Fruit fly (Drosophila melanogaster) whole organism, wandering third instar larva: ENCODE measurements around the gene CG14564.

Experiments
- Abd-B ChIP-seq: fragments of >200 bp; optimal IDR thresholded peaks from 2 replicates; lab custom pipeline; 2017; ENCODE audit warnings: missing biosample characterization, missing genetic modification characterization
- CG32264 ChIP-seq: fragments of 200-800 bp; sonication (Bioruptor generic); optimal IDR thresholded peaks from 2 replicates; lab custom pipeline; 2016; ENCODE audit warnings: missing biosample characterization, missing genetic modification characterization
- CG9705 ChIP-seq: fragments of 200-800 bp; sonication (Bioruptor generic); optimal IDR thresholded peaks from 2 replicates; lab custom pipeline; 2018; ENCODE audit warnings: missing biosample characterization, mild to moderate bottlenecking, missing genetic modification characterization
- CrebA ChIP-seq: fragments of 200-800 bp; sonication (Bioruptor generic); optimal IDR thresholded peaks from 2 replicates; lab custom pipeline; 2016; ENCODE audit warnings: missing biosample characterization, mild to moderate bottlenecking, missing genetic modification characterization, borderline replicate concordance
- Dfd ChIP-seq: fragments of >200 bp; optimal IDR thresholded peaks from 2 replicates; lab custom pipeline; 2017; ENCODE audit warnings: missing biosample characterization, missing genetic modification characterization
- Dif ChIP-seq: fragments of 200-275, 200-300 bp; sonication (Bioruptor generic); optimal IDR thresholded peaks from 2 replicates; lab custom pipeline; 2018; ENCODE audit warnings: missing biosample characterization, missing genetic modification characterization; ENCODE audit not compliant: partially characterized antibody
- GATAd ChIP-seq: sonication (Bioruptor generic); optimal IDR thresholded peaks from 2 replicates; lab custom pipeline; 2016; ENCODE audit warnings: missing biosample characterization, missing genetic modification characterization
- HLH106 ChIP-seq: fragments of 200-800 bp; optimal IDR thresholded peaks from 3 replicates; lab custom pipeline; 2019; ENCODE audit warnings: missing biosample characterization, mild to moderate bottlenecking, missing genetic modification characterization, moderate library complexity
- Hnf4 ChIP-seq: fragments of 200-800 bp; sonication (Bioruptor generic); optimal IDR thresholded peaks from 2 replicates; lab custom pipeline; 2016; ENCODE audit warnings: missing biosample characterization, mild to moderate bottlenecking, missing genetic modification characterization
- Hr78 ChIP-seq: fragments of >200 bp; optimal IDR thresholded peaks from 2 replicates; lab custom pipeline; 2017; ENCODE audit warnings: missing biosample characterization, missing genetic modification characterization
- Hr83 ChIP-seq: fragments of 200-300 bp; sonication (Bioruptor generic); optimal IDR thresholded peaks from 2 replicates; lab custom pipeline; 2016; ENCODE audit warnings: missing biosample characterization, mild to moderate bottlenecking, missing genetic modification characterization, moderate library complexity; ENCODE audit not compliant: poor library complexity, severe bottlenecking
- Jra ChIP-seq: sonication (Bioruptor generic); optimal IDR thresholded peaks from 2 replicates; lab custom pipeline; 2016; ENCODE audit warnings: missing biosample characterization, missing genetic modification characterization
- Mio ChIP-seq: sonication (Bioruptor generic); optimal IDR thresholded peaks from 2 replicates; lab custom pipeline; 2016; ENCODE audit warnings: missing biosample characterization, missing genetic modification characterization
- Myc ChIP-seq: fragments of >200 bp; optimal IDR thresholded peaks from 2 replicates; lab custom pipeline; 2017
- N ChIP-seq: fragments of >200 bp; optimal IDR thresholded peaks from 2 replicates; lab custom pipeline; 2018; ENCODE audit warnings: missing biosample characterization, missing external identifiers, missing genetic modification characterization
- OdsH ChIP-seq: fragments of 200-800 bp; sonication (Bioruptor generic); optimal IDR thresholded peaks from 2 replicates; lab custom pipeline; 2016; ENCODE audit warnings: missing biosample characterization, mild to moderate bottlenecking, missing genetic modification characterization
- Rel ChIP-seq, 2 experiments: fragments of 200-800 bp; sonication (Bioruptor generic) in 1 of 2; optimal IDR thresholded peaks; 2 replicates in 1 of 2; 3 replicates in 1 of 2; lab custom pipeline; 2016 to 2019; ENCODE audit warnings: mild to moderate bottlenecking in 2 of 2, missing biosample characterization in 2 of 2, missing genetic modification characterization in 2 of 2, moderate library complexity in 1 of 2
- Sp1 ChIP-seq: fragments of 200-800 bp; sonication (Bioruptor generic); optimal IDR thresholded peaks from 3 replicates; lab custom pipeline; 2019; ENCODE audit warnings: missing biosample characterization, mild to moderate bottlenecking, missing genetic modification characterization, moderate library complexity
- Vsx2 ChIP-seq: fragments of 200-300, 225-300 bp; sonication (Bioruptor generic); optimal IDR thresholded peaks from 2 replicates; lab custom pipeline; 2018; ENCODE audit warnings: missing biosample characterization, missing genetic modification characterization; ENCODE audit not compliant: partially characterized antibody
- br ChIP-seq: fragments of 200-800 bp; sonication (Bioruptor generic); optimal IDR thresholded peaks from 2 replicates; lab custom pipeline; 2016; ENCODE audit warnings: missing biosample characterization, missing genetic modification characterization
- brk ChIP-seq: fragments of 200-800 bp; sonication (Bioruptor generic); optimal IDR thresholded peaks from 2 replicates; lab custom pipeline; 2016; ENCODE audit warnings: missing biosample characterization, mild to moderate bottlenecking, missing genetic modification characterization
- dl ChIP-seq, 2 experiments: fragments of 175-275, 200-275 bp in 1 of 2; fragments of 200-275 bp in 1 of 2; sonication (Bioruptor generic); optimal IDR thresholded peaks; lab custom pipeline; 2018; ENCODE audit warnings: mild to moderate bottlenecking in 2 of 2, missing biosample characterization in 2 of 2, missing genetic modification characterization in 2 of 2, moderate library complexity in 2 of 2; ENCODE audit not compliant: partially characterized antibody in 2 of 2, insufficient read depth in 1 of 2
- dmrt93B ChIP-seq: fragments of 200-800 bp; sonication (Bioruptor generic); optimal IDR thresholded peaks from 2 replicates; lab custom pipeline; 2018; ENCODE audit warnings: missing biosample characterization, mild to moderate bottlenecking, missing genetic modification characterization
- dsf ChIP-seq: sonication (Bioruptor generic); optimal IDR thresholded peaks from 2 replicates; lab custom pipeline; 2016; ENCODE audit warnings: missing biosample characterization, missing genetic modification characterization, borderline replicate concordance
- ey ChIP-seq: fragments of 200-800 bp; sonication (Bioruptor generic); optimal IDR thresholded peaks from 2 replicates; lab custom pipeline; 2016; ENCODE audit warnings: missing biosample characterization, missing genetic modification characterization
- foxo ChIP-seq, 2 experiments: fragments of 200-800 bp; sonication (Bioruptor generic); optimal IDR thresholded peaks; 2 replicates in 1 of 2; 3 replicates in 1 of 2; lab custom pipeline; 2016 to 2017; ENCODE audit warnings: missing biosample characterization in 2 of 2, missing genetic modification characterization in 2 of 2
- fru ChIP-seq: fragments of 200-800 bp; sonication (Bioruptor generic); optimal IDR thresholded peaks from 3 replicates; lab custom pipeline; 2016; ENCODE audit warnings: missing biosample characterization, mild to moderate bottlenecking, missing genetic modification characterization
- h ChIP-seq: fragments of 200-800 bp; sonication (Bioruptor generic); optimal IDR thresholded peaks from 3 replicates; lab custom pipeline; 2016; ENCODE audit warnings: missing biosample characterization, mild to moderate bottlenecking, missing genetic modification characterization
- jim ChIP-seq: fragments of 175-275, 200-325 bp; sonication (Bioruptor generic); optimal IDR thresholded peaks from 2 replicates; lab custom pipeline; 2016; ENCODE audit warnings: missing biosample characterization, mild to moderate bottlenecking, missing genetic modification characterization
- lola ChIP-seq: fragments of >200 bp; optimal IDR thresholded peaks from 2 replicates; lab custom pipeline; 2017; ENCODE audit warnings: missing biosample characterization, missing genetic modification characterization
- pan ChIP-seq: fragments of >200 bp; optimal IDR thresholded peaks from 2 replicates; lab custom pipeline; 2017
- psq ChIP-seq: fragments of 200-800 bp; sonication (Bioruptor generic); optimal IDR thresholded peaks from 3 replicates; lab custom pipeline; 2017; ENCODE audit warnings: missing biosample characterization, mild to moderate bottlenecking, missing genetic modification characterization, moderate library complexity
- rgr ChIP-seq: fragments of 200-800 bp; sonication (Bioruptor generic); optimal IDR thresholded peaks from 3 replicates; lab custom pipeline; 2016; ENCODE audit warnings: missing biosample characterization, mild to moderate bottlenecking, missing genetic modification characterization
- sage ChIP-seq: fragments of 200-800 bp; sonication (Bioruptor generic); optimal IDR thresholded peaks from 2 replicates; lab custom pipeline; 2016; ENCODE audit warnings: missing biosample characterization, mild to moderate bottlenecking, missing genetic modification characterization
- sv ChIP-seq: fragments of 200-800 bp; sonication (Bioruptor generic); optimal IDR thresholded peaks from 3 replicates; lab custom pipeline; 2016; ENCODE audit warnings: missing biosample characterization, missing genetic modification characterization
- tai ChIP-seq: sonication (Bioruptor generic); optimal IDR thresholded peaks from 2 replicates; lab custom pipeline; 2016; ENCODE audit warnings: missing biosample characterization, missing genetic modification characterization
- usp ChIP-seq: fragments of >200 bp; optimal IDR thresholded peaks from 2 replicates; lab custom pipeline; 2017; ENCODE audit warnings: missing biosample characterization, missing genetic modification characterization
- woc ChIP-seq: sonication (Bioruptor generic); optimal IDR thresholded peaks from 2 replicates; lab custom pipeline; 2016; ENCODE audit warnings: missing biosample characterization, mild to moderate bottlenecking, missing genetic modification characterization

The CG14564 gene

dm6 chr3L:21727728-21728124, 29.2 kb upstream of the CG14564 start:
- TF ChIP-seq CG9705 (no peak), lola (GFP tag; lab: Kevin White, UChicago) (no peak), dl (GFP tag; optimal IDR thresholded peaks at IDR 0.05; lab: Kevin White, UChicago; ENCODE audit: insufficient read depth in 1 of 2, partially characterized antibody in 2 of 2) (no peak), dsf (GFP tag; lab: Kevin White, UChicago) (no peak), Vsx2 (GFP tag; lab: Kevin White, UChicago) (no peak), ey (GFP tag; lab: Kevin White, UChicago) (no peak), dmrt93B (GFP tag; lab: Kevin White, UChicago) (no peak), jim (no peak), Dfd (no peak), Myc (lab: Kevin White, UChicago) (no peak), Sp1 (no peak)

dm6 chr3L:21728616-21729047, 28.3 kb upstream of the CG14564 start, which contains the start of the genes CG11247 and Polr2H:
Gene CG11247, minus strand, starts transcription at chr3L:21728806.
Gene Polr2H, plus strand, starts transcription at chr3L:21728932.
- TF ChIP-seq Sp1 (peak; percentile 74), Dif (GFP tag; lab: Kevin White, UChicago) (no peak), HLH106 (tag; lab: Kevin White, UChicago) (peak; percentile 90), brk (GFP tag; lab: Kevin White, UChicago) (peak; percentile 77), dsf (GFP tag; lab: Kevin White, UChicago) (peak; percentile 60), usp (GFP tag; lab: Kevin White, UChicago) (no peak), CG9705 (peak; percentile 75), Myc (lab: Kevin White, UChicago) (peak; percentile 56), CG32264 (GFP tag; lab: Kevin White, UChicago) (peak; percentile 64), Hnf4 (GFP tag; lab: Kevin White, UChicago) (peak; percentile 93), lola (GFP tag; lab: Kevin White, UChicago) (no peak), pan (lab: Kevin White, UChicago) (no peak), GATAd (GFP tag; lab: Kevin White, UChicago) (peak; percentile 69), N (GFP tag; lab: Kevin White, UChicago) (no peak), Dfd (no peak), dl (GFP tag; optimal IDR thresholded peaks at IDR 0.05; lab: Kevin White, UChicago; ENCODE audit: insufficient read depth in 1 of 2, partially characterized antibody in 2 of 2) (no peak), Vsx2 (GFP tag; lab: Kevin White, UChicago) (no peak), Hr83 (peak; percentile 88), Hr78 (GFP tag; lab: Kevin White, UChicago) (no peak), sage (GFP tag; lab: Kevin White, UChicago) (peak; percentile 38), rgr (GFP tag; lab: Kevin White, UChicago) (peak; percentile 90), ey (GFP tag; lab: Kevin White, UChicago) (peak; percentile 91), Jra (GFP tag; lab: Kevin White, UChicago) (peak; percentile 90), Mio (GFP tag; lab: Kevin White, UChicago) (peak; percentile 3), fru (GFP tag; lab: Kevin White, UChicago) (peak; percentile 86), OdsH (GFP tag; lab: Kevin White, UChicago) (peak; percentile 81), CrebA (no peak), Abd-B (GFP tag; lab: Kevin White, UChicago) (no peak), dmrt93B (GFP tag; lab: Kevin White, UChicago) (peak; percentile 85), woc (GFP tag; lab: Kevin White, UChicago) (peak; percentile 93), h (GFP tag; lab: Kevin White, UChicago) (peak; percentile 90), psq (GFP tag; lab: Kevin White, UChicago) (peak; percentile 80), sv (GFP tag; lab: Kevin White, UChicago) (peak; percentile 87), foxo (GFP tag; optimal IDR thresholded peaks at IDR 0.05; lab: Kevin White, UChicago) (peak in 1 of 2 experiments; percentile 92), br (peak; percentile 86), jim (peak; percentile 27), tai (no peak), Rel (GFP tag; optimal IDR thresholded peaks at IDR 0.05; lab: Kevin White, UChicago) (no peak), Rel (tag; optimal IDR thresholded peaks at IDR 0.05; lab: Kevin White, UChicago) (peak; percentile 86)
- TF ChIP-seq, all 38 proteins: peak for 26
